Worm (Caenorhabditis elegans) whole organism, L1 larva: ENCODE measurements around the gene R53.5.

Experiments
- C04F5.9 ChIP-seq: sonication (generic microtip); optimal IDR thresholded peaks from 2 replicates; lab custom pipeline; 2016; ENCODE audit warnings: missing genetic modification characterization, missing compliant biosample characterization
- F16B12.6 ChIP-seq: fragments of 150-350 bp; optimal IDR thresholded peaks from 2 replicates; lab custom pipeline; 2014; ENCODE audit warnings: missing biosample characterization, missing genetic modification characterization
- alr-1 ChIP-seq: fragments of 200-800 bp; sonication (Bioruptor generic); optimal IDR thresholded peaks from 2 replicates; lab custom pipeline; 2018; ENCODE audit warnings: borderline replicate concordance, mild to moderate bottlenecking, missing genetic modification characterization, missing compliant biosample characterization
- blmp-1 ChIP-seq: fragments of 150-350 bp; optimal IDR thresholded peaks from 2 replicates; lab custom pipeline; 2014; ENCODE audit warnings: missing biosample characterization, missing genetic modification characterization
- ceh-82 ChIP-seq, 3 experiments: fragments of 150-350 bp in 1 of 3; sonication (generic microtip) in 2 of 3; optimal IDR thresholded peaks; 2 replicates each; lab custom pipeline; 2014 to 2017; ENCODE audit warnings: missing biosample characterization in 3 of 3, missing genetic modification characterization in 3 of 3
- dsc-1 ChIP-seq: sonication (generic microtip); optimal IDR thresholded peaks from 2 replicates; lab custom pipeline; 2016; ENCODE audit warnings: mild to moderate bottlenecking, missing genetic modification characterization, missing compliant biosample characterization
- efl-1 ChIP-seq, 4 experiments: fragments of 150-350 bp; optimal IDR thresholded peaks in 3 of 4; peaks in 1 of 4; 1 replicate in 1 of 4; 2 replicates in 3 of 4; lab custom pipeline; 2014; ENCODE audit warnings: missing biosample characterization in 2 of 4, missing genetic modification characterization in 2 of 4, missing genetic modification reagents in 2 of 4
- efl-3 ChIP-seq: fragments of 200-800 bp; sonication (Bioruptor generic); optimal IDR thresholded peaks from 2 replicates; lab custom pipeline; 2018; ENCODE audit warnings: mild to moderate bottlenecking, missing genetic modification characterization, missing compliant biosample characterization
- elt-2 ChIP-seq: sonication (generic microtip); optimal IDR thresholded peaks from 2 replicates; lab custom pipeline; 2016; ENCODE audit warnings: missing genetic modification characterization, mild to moderate bottlenecking, inconsistent platforms, missing compliant biosample characterization, missing genetic modification reagents
- elt-3 ChIP-seq, 6 experiments: fragments of 150-350 bp in 1 of 6; sonication (generic microtip); optimal IDR thresholded peaks; 2 replicates each; lab custom pipeline; 2017 to 2018; ENCODE audit warnings: missing biosample characterization in 6 of 6, missing genetic modification characterization in 6 of 6, inconsistent platforms in 1 of 6
- fkh-4 ChIP-seq: sonication (generic microtip); optimal IDR thresholded peaks from 2 replicates; lab custom pipeline; 2016; ENCODE audit warnings: missing compliant biosample characterization, missing genetic modification characterization, borderline replicate concordance
- hlh-4 ChIP-seq: sonication (generic microtip); optimal IDR thresholded peaks from 2 replicates; lab custom pipeline; 2016; ENCODE audit warnings: mild to moderate bottlenecking, missing genetic modification characterization, missing compliant biosample characterization
- isw-1 ChIP-seq: fragments of 200-800 bp; sonication (Bioruptor generic); IDR thresholded peaks from 2 replicates; pipeline ENCODE4 v1.3.6; 2022; ENCODE audit warnings: missing genetic modification characterization, missing compliant biosample characterization
- lin-35 ChIP-seq, 2 experiments: fragments of 150-350 bp; optimal IDR thresholded peaks; 2 replicates each; lab custom pipeline; 2014; ENCODE audit warnings: missing biosample characterization in 2 of 2, missing genetic modification characterization in 2 of 2, missing genetic modification reagents in 2 of 2
- lir-3 ChIP-seq: sonication (generic microtip); optimal IDR thresholded peaks from 2 replicates; lab custom pipeline; 2016; ENCODE audit warnings: mild to moderate bottlenecking, missing genetic modification characterization, moderate library complexity, missing compliant biosample characterization; ENCODE audit not compliant: poor library complexity
- lsy-2 ChIP-seq, 2 experiments: fragments of 150-350 bp; optimal IDR thresholded peaks; 2 replicates each; lab custom pipeline; 2014; ENCODE audit warnings: missing biosample characterization in 2 of 2, missing genetic modification characterization in 2 of 2
- nhr-237 ChIP-seq: fragments of 150-350 bp; optimal IDR thresholded peaks from 2 replicates; lab custom pipeline; 2014; ENCODE audit warnings: missing biosample characterization, missing genetic modification characterization
- nhr-47 ChIP-seq: sonication (generic microtip); optimal IDR thresholded peaks from 2 replicates; lab custom pipeline; 2016; ENCODE audit warnings: mild to moderate bottlenecking, missing genetic modification characterization, moderate library complexity, missing compliant biosample characterization
- nhr-76 ChIP-seq: sonication (generic microtip); optimal IDR thresholded peaks from 2 replicates; lab custom pipeline; 2017; ENCODE audit warnings: missing biosample characterization, missing genetic modification characterization
- nhr-85 ChIP-seq: sonication (generic microtip); peaks from one replicate; lab custom pipeline; 2016; ENCODE audit warnings: missing genetic modification characterization, inconsistent platforms, missing compliant biosample characterization
- nhr-90 ChIP-seq: sonication (generic microtip); optimal IDR thresholded peaks from 2 replicates; lab custom pipeline; 2016; ENCODE audit warnings: mild to moderate bottlenecking, missing genetic modification characterization, missing compliant biosample characterization; ENCODE audit not compliant: poor library complexity
- pqm-1 ChIP-seq: sonication (generic microtip); optimal IDR thresholded peaks from 3 replicates; lab custom pipeline; 2017; ENCODE audit warnings: missing biosample characterization, missing genetic modification characterization
- rnt-1 ChIP-seq: sonication (generic microtip); optimal IDR thresholded peaks from 2 replicates; lab custom pipeline; 2016; ENCODE audit warnings: mild to moderate bottlenecking, missing genetic modification characterization, moderate library complexity, missing compliant biosample characterization
- skn-1 ChIP-seq: fragments of 150-350 bp; optimal IDR thresholded peaks from 2 replicates; lab custom pipeline; 2014; ENCODE audit warnings: missing biosample characterization, missing genetic modification characterization
- snu-23 ChIP-seq: sonication (generic microtip); optimal IDR thresholded peaks from 2 replicates; lab custom pipeline; 2016; ENCODE audit warnings: missing genetic modification characterization, missing compliant biosample characterization
- swsn-7 ChIP-seq: sonication (generic microtip); optimal IDR thresholded peaks from 2 replicates; lab custom pipeline; 2016; ENCODE audit warnings: missing genetic modification characterization, missing compliant biosample characterization
- tbx-2 ChIP-seq: sonication (generic microtip); optimal IDR thresholded peaks from 2 replicates; lab custom pipeline; 2016; ENCODE audit warnings: missing genetic modification characterization, missing compliant biosample characterization
- unc-130 ChIP-seq: fragments of 150-350 bp; optimal IDR thresholded peaks from 2 replicates; lab custom pipeline; 2017; ENCODE audit warnings: missing biosample characterization, missing genetic modification characterization, inconsistent platforms
- unc-30 ChIP-seq: sonication (generic microtip); optimal IDR thresholded peaks from 2 replicates; lab custom pipeline; 2017; ENCODE audit warnings: missing biosample characterization, missing genetic modification characterization
- unc-86 ChIP-seq: sonication (generic microtip); optimal IDR thresholded peaks from 2 replicates; lab custom pipeline; 2016; ENCODE audit warnings: missing genetic modification characterization, missing compliant biosample characterization
- zip-4 ChIP-seq: fragments of 200-800 bp; sonication (Bioruptor generic); optimal IDR thresholded peaks from 2 replicates; lab custom pipeline; 2018; ENCODE audit warnings: mild to moderate bottlenecking, missing genetic modification characterization, moderate library complexity, missing compliant biosample characterization
- ztf-4 ChIP-seq: fragments of 150-350 bp; optimal IDR thresholded peaks from 2 replicates; lab custom pipeline; 2014; ENCODE audit warnings: missing biosample characterization, missing genetic modification characterization

The R53.5 gene

ce11 chrII:9967999-9968706 is 2.1 kb downstream of the R53.5 start, which contains the start of the genes R53.4 and psf-1 (continued):
- TF ChIP-seq lsy-2 (tag; optimal IDR thresholded peaks at IDR 0.05; lab: Kevin White, UChicago) (peak; percentile 80 to 88), unc-86 (tag; lab: Kevin White, UChicago) (peak; percentile 30), lir-3 (tag; lab: Kevin White, UChicago) (peak; percentile 86), rnt-1 (tag; lab: Kevin White, UChicago) (peak; percentile 91), isw-1 (GFP tag; lab: Robert Waterston, UW) (peak; percentile 59), ztf-4 (tag; lab: Kevin White, UChicago) (no peak), elt-3 (tag; optimal IDR thresholded peaks at IDR 0.05; lab: Kevin White, UChicago) (peak in 1 of 6 experiments; percentile 72), dsc-1 (peak; percentile 19), ceh-82 (tag; optimal IDR thresholded peaks at IDR 0.05; lab: Kevin White, UChicago) (peak in 2 of 3 experiments; percentile 28 to 48), nhr-237 (tag; lab: Kevin White, UChicago) (no peak), snu-23 (GFP tag; lab: Kevin White, UChicago) (peak; percentile 75), nhr-47 (tag; lab: Kevin White, UChicago) (peak; percentile 69), efl-1 (optimal IDR thresholded peaks at IDR 0.05; lab: Kevin White, UChicago) (peak; percentile 66 to 86), efl-1 (GFP tag; optimal IDR thresholded peaks at IDR 0.05 in 1 of 2; lab: Kevin White, UChicago) (peak; percentile 87 to 97), swsn-7 (peak; percentile 58)

DNA sequence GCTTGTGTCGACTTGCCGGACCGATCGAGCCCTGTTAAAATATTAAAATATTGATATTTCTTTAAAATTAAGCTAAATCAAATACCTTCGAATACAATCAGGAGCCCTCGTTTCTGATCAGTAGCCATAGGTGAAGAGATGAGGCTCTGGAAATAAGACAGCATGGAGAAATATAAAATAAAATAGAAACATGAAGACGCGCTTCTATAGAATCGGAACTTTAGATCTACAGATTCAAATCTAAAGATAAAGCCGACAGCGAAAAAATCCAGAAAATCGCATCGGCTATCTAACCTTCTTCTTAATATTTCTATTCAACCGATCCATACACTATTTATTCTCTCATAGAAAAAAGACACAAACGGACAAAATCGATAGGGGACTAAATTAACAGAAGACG is 3.3 kb downstream of the R53.5 start, which contains the start of gene dtmk-1:
Gene dtmk-1, minus strand, starts transcription at position 146 of the 400 bp plus-strand sequence.
- no peak for TF ChIP-seq efl-1 (optimal IDR thresholded peaks at IDR 0.05; lab: Kevin White, UChicago)
- peak in 1 of 2 experiments; percentile 86 for TF ChIP-seq efl-1 (GFP tag; optimal IDR thresholded peaks at IDR 0.05 in 1 of 2; lab: Kevin White, UChicago)
- no peak for TF ChIP-seq unc-30 (tag; lab: Kevin White, UChicago)
- peak; percentile 3 for TF ChIP-seq nhr-90
- TF ChIP-seq nhr-85 = peak; percentile 57
- peak; percentile 4 for TF ChIP-seq elt-2 (tag; lab: Kevin White, UChicago)

- TF ChIP-seq alr-1 (tag; lab: Kevin White, UChicago) = no peak
- TF ChIP-seq pqm-1 = no peak
- TF ChIP-seq efl-1 (optimal IDR thresholded peaks at IDR 0.05; lab: Kevin White, UChicago) = no peak
- TF ChIP-seq efl-1 (GFP tag; optimal IDR thresholded peaks at IDR 0.05 in 1 of 2; lab: Kevin White, UChicago) = no peak
- TF ChIP-seq tbx-2 (tag; lab: Kevin White, UChicago) = peak; percentile 37
- TF ChIP-seq efl-3 (GFP tag; lab: Kevin White, UChicago) = no peak
- no peak for TF ChIP-seq C04F5.9
- no peak for TF ChIP-seq F16B12.6 (tag; lab: Kevin White, UChicago)
Observed at ce11 chrII:9965325-9965724, 5.0 kb downstream of the R53.5 start.

ce11 chrII:9963808-9964207 is 6.5 kb downstream of the R53.5 start:
- no peak for TF ChIP-seq alr-1 (tag; lab: Kevin White, UChicago)
- TF ChIP-seq blmp-1 (tag; lab: Kevin White, UChicago) = no peak
- no peak for TF ChIP-seq nhr-76 (tag; lab: Kevin White, UChicago)
- TF ChIP-seq skn-1 (tag; lab: Kevin White, UChicago) = no peak
- TF ChIP-seq rnt-1 (tag; lab: Kevin White, UChicago) = no peak
- no peak for TF ChIP-seq ztf-4 (tag; lab: Kevin White, UChicago)
- no peak for TF ChIP-seq lin-35 (GFP tag; optimal IDR thresholded peaks at IDR 0.05; lab: Kevin White, UChicago)
- no peak for TF ChIP-seq zip-4 (GFP tag; lab: Kevin White, UChicago)
- TF ChIP-seq unc-130 (tag; lab: Kevin White, UChicago) = no peak
- TF ChIP-seq fkh-4 (tag; lab: Kevin White, UChicago) = no peak
- no peak for TF ChIP-seq hlh-4 (tag; lab: Kevin White, UChicago)
